Worm (Caenorhabditis elegans): ENCODE measurements around the gene F49C5.9.

DNA sequence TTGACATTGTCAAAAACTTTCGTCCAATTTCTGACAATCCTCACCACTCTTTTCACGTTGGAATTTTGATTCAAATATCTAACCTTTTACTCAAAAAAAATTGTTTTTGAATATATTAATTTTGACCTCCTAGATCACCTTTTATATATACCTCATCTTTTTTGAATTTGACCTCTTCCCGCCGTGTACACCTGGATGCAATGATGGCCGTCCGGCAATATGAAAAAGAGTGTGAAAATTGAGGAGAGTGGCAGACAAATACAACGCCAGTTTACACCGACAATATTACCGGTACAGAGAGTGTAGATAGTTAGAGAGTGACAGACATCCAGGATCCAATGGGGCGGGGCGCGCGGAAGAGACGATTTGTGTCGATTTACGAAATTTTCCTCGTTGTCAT, 24.8 kb downstream of the F49C5.9 start, which contains the start of gene ceh-99:
- TF ChIP-seq B0310.2 (tag; optimal IDR thresholded peaks at IDR 0.05) (no peak), ama-1 (optimal IDR thresholded peaks at IDR 0.05) (no peak), hnd-1 (tag; optimal IDR thresholded peaks at IDR 0.05) (no peak), F13C5.2 (tag; optimal IDR thresholded peaks at IDR 0.05) (no peak), flt-1 (GFP tag; IDR thresholded peaks at IDR 0.05) (no peak), tra-4 (tag; optimal IDR thresholded peaks at IDR 0.05) (no peak), sea-1 (GFP tag; conservative IDR thresholded peaks at IDR 0.05) (no peak)
